Worm (Caenorhabditis elegans) whole organism, late embryonic: ENCODE measurements around the gene dlst-1.

Experiments
- C38D4.7 ChIP-seq: fragments of 200-800 bp; sonication (Bioruptor generic); optimal IDR thresholded peaks from 2 replicates; lab custom pipeline; 2018; ENCODE audit warnings: mild to moderate bottlenecking, missing genetic modification characterization, moderate library complexity, missing compliant biosample characterization
- ama-1 ChIP-seq: fragments of 150-350 bp; optimal IDR thresholded peaks from 2 replicates; lab custom pipeline; 2014
- dmd-4 ChIP-seq: sonication (generic microtip); optimal IDR thresholded peaks from 2 replicates; lab custom pipeline; 2016; ENCODE audit warnings: borderline replicate concordance, missing genetic modification characterization, missing compliant biosample characterization
- dve-1 ChIP-seq: sonication (generic microtip); optimal IDR thresholded peaks from 2 replicates; lab custom pipeline; 2017; ENCODE audit warnings: antibody characterized with exemption, mild to moderate bottlenecking, missing genetic modification characterization, missing compliant biosample characterization
- mec-3 ChIP-seq: sonication (generic microtip); optimal IDR thresholded peaks from 2 replicates; lab custom pipeline; 2016; ENCODE audit warnings: borderline replicate concordance, missing genetic modification characterization, missing compliant biosample characterization
- pag-3 ChIP-seq: sonication (generic microtip); optimal IDR thresholded peaks from 2 replicates; lab custom pipeline; 2016; ENCODE audit warnings: missing compliant biosample characterization, missing genetic modification characterization, borderline replicate concordance
- tbx-7 ChIP-seq: sonication (generic microtip); optimal IDR thresholded peaks from 2 replicates; lab custom pipeline; 2016; ENCODE audit warnings: missing genotype, missing genetic modification characterization, missing compliant biosample characterization
- unc-3 ChIP-seq, 2 experiments: fragments of 200-800 bp in 1 of 2; sonication (Bioruptor generic) in 1 of 2; sonication (generic microtip) in 1 of 2; conservative IDR thresholded peaks in 1 of 2; optimal IDR thresholded peaks in 1 of 2; 2 replicates each; pipeline versions ENCODE4 v1.3.6 to Lab custom; 2016 to 2022; ENCODE audit warnings: missing compliant biosample characterization in 2 of 2, missing genetic modification characterization in 2 of 2, missing genetic modification reagents in 1 of 2
- zip-5 ChIP-seq: sonication (generic microtip); optimal IDR thresholded peaks from 2 replicates; lab custom pipeline; 2016; ENCODE audit warnings: missing genetic modification characterization, missing compliant biosample characterization

DNA sequence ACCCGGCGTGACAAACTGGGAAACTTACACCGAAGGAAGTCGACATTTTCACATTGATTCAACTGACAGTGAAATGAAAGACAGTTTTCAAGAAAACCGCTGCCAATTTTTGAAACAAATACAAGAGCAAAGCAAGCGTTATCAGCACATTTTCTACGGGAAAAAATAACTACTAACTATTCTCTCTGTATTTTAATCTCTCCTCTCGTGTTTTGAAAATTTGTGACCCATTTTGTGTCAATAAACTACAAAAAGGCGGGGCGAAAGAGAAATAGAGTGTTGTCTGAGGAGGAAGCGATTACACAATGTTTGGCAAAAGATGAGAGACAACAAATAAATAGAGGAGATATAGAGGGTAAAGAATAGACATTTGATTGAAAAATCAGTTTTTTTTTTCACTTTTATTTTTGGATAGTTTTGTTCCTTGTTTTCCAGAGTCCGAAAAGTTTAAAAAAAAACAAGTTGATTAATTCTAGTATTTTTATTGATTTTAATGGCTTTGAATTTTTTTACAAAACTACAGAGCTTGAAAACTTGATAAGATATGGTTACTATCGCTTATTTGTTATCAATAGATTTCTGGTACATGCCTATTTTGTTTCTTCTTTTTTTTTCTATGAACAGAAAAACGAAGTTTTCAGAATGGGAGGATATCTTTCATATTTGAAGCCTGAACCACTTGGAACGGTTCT, 32.6 kb downstream of the dlst-1 start, which contains the start of gene cest-34:
- TF ChIP-seq tbx-7 (tag; lab: Kevin White, UChicago) (no peak), mec-3 (tag; lab: Kevin White, UChicago) (no peak), unc-3 (GFP tag; conservative IDR thresholded peaks at IDR 0.05; lab: Robert Waterston, UW) (no peak), unc-3 (tag; optimal IDR thresholded peaks at IDR 0.05; lab: Kevin White, UChicago) (no peak), C38D4.7 (GFP tag; lab: Kevin White, UChicago) (no peak), zip-5 (tag; lab: Kevin White, UChicago) (no peak), pag-3 (tag; lab: Kevin White, UChicago) (no peak), dmd-4 (no peak), ama-1 (lab: Kevin White, UChicago) (no peak), dve-1 (tag; lab: Kevin White, UChicago) (no peak)
